Fruit fly (Drosophila melanogaster): ENCODE data around the gene CG43610.

Gene CG43610

DNA sequence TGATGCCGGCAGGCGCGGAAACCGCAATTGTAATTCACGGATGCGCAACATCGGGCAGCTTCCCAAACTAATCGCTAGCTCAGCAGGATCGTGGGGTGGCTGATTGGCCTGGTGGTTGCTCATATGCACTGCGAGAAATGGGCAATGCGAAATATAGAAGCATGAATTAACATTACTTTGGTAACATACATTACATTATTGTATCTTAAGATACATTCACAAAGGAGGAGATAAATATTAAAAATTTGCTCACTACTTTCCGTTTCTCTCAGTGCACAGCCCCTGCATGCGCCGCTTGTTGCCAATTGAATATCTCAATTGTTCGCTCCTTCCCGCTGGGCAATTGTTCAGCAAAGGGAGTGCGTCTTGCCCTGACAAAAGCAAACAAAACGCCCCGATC is 42.4 kb downstream of the CG43610 start:
- TF ChIP-seq CG6276 (GFP tag; optimal IDR thresholded peaks at IDR 0.05) (no peak), CG31627 (GFP tag; optimal IDR thresholded peaks at IDR 0.05) (peak; percentile 22), CG8632 (GFP tag; optimal IDR thresholded peaks at IDR 0.05) (no peak), achi (GFP tag; optimal IDR thresholded peaks at IDR 0.05) (peak; percentile 1), CG10669 (GFP tag; optimal IDR thresholded peaks at IDR 0.05) (peak; percentile 5), svp (GFP tag) (peak; percentile 39), CG6163 (GFP tag; IDR thresholded peaks at IDR 0.05) (no peak), CG3919 (GFP tag; optimal IDR thresholded peaks at IDR 0.05) (peak; percentile 4), CG6792 (GFP tag; optimal IDR thresholded peaks at IDR 0.05) (peak; percentile 10), Smox (GFP tag; optimal IDR thresholded peaks at IDR 0.05) (no peak), spab (GFP tag; optimal IDR thresholded peaks at IDR 0.05) (peak; percentile 2), CG10631 (GFP tag; optimal IDR thresholded peaks at IDR 0.05) (peak; percentile 3), Hr39 (GFP tag; optimal IDR thresholded peaks at IDR 0.05) (peak; percentile 25), fkh (GFP tag; optimal IDR thresholded peaks at IDR 0.05) (peak; percentile 14), CG6808 (GFP tag; optimal IDR thresholded peaks at IDR 0.05) (peak; percentile 7), Sox102F (GFP tag; optimal IDR thresholded peaks at IDR 0.05) (no peak), Met (GFP tag; optimal IDR thresholded peaks at IDR 0.05) (peak; percentile 52), CG7368 (GFP tag; optimal IDR thresholded peaks at IDR 0.05) (no peak)

dm6 chr2L:6843434-6843833 is 44.4 kb downstream of the CG43610 start:
- no peak for TF ChIP-seq CG1621 (tag; optimal IDR thresholded peaks at IDR 0.05)
- TF ChIP-seq Hr39 (GFP tag; optimal IDR thresholded peaks at IDR 0.05): no peak
- TF ChIP-seq Blimp-1 (GFP tag; optimal IDR thresholded peaks at IDR 0.05): no peak
- TF ChIP-seq svp (GFP tag): no peak
- TF ChIP-seq eg (GFP tag; IDR thresholded peaks at IDR 0.05): no peak
- no peak for TF ChIP-seq topi (GFP tag; optimal IDR thresholded peaks at IDR 0.05)
- TF ChIP-seq fd85E (GFP tag; optimal IDR thresholded peaks at IDR 0.05): no peak
